Worm (Caenorhabditis elegans): Measurements from ENCODE around the gene F14F3.5.

DNA sequence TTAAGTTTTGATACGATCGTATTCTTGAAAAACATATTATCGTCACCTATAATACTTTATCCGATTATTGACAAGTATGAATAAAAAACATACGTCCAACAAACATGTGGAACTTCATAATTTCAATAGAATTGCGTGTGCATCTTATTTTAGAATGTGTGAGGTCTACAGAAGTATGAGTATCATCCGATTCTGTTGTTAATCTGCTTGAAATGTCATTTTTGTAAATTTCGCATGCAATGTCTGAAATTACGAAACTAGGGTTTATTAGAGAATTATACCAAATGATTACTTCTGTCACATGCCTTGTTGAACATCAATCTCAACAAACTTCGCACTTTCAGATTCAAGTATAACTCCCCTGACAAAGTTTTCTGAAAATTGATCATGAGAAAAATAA lies 12.8 kb upstream of the F14F3.5 start:
- TF ChIP-seq unc-55 (GFP tag; optimal IDR thresholded peaks at IDR 0.05) (no peak), ceh-9 (tag; optimal IDR thresholded peaks at IDR 0.05) (no peak), F13H6.1 (tag; optimal IDR thresholded peaks at IDR 0.05) (no peak), K09A11.1 (tag; optimal IDR thresholded peaks at IDR 0.05; ENCODE audit: insufficient read depth) (no peak), ama-1 (optimal IDR thresholded peaks at IDR 0.05) (no peak), hlh-30 (tag; optimal IDR thresholded peaks at IDR 0.05; ENCODE audit: insufficient read depth) (no peak), ceh-34 (tag; optimal IDR thresholded peaks at IDR 0.05) (no peak), ceh-31 (tag; optimal IDR thresholded peaks at IDR 0.05) (no peak), ets-4 (tag; optimal IDR thresholded peaks at IDR 0.05) (no peak)
